Fruit fly (Drosophila melanogaster) whole organism, prepupa: ENCODE measurements around the gene CG42502.
A peak's percentile ranks its signal among the peaks of the same experiment; 100 is the strongest.

Source experiments
- CG10669 ChIP-seq: fragments of 200-800 bp; sonication (Bioruptor generic); optimal IDR thresholded peaks from 3 replicates; lab custom pipeline; 2018; ENCODE audit warnings: missing biosample characterization, mild to moderate bottlenecking, missing genetic modification characterization, moderate library complexity
- CG11294 ChIP-seq: fragments of 200-800 bp; sonication (Bioruptor generic); IDR thresholded peaks from 2 replicates; pipeline ENCODE4 v1.3.6; 2022; ENCODE audit warnings: missing biosample characterization, missing genetic modification characterization
- CG11762 ChIP-seq: fragments of 200-800 bp; sonication (Bioruptor generic); optimal IDR thresholded peaks from 3 replicates; lab custom pipeline; 2016; ENCODE audit warnings: missing biosample characterization, missing genetic modification characterization; ENCODE audit not compliant: insufficient read depth
- CG11902 ChIP-seq: fragments of 200-800 bp; sonication (Bioruptor generic); optimal IDR thresholded peaks from 3 replicates; lab custom pipeline; 2016; ENCODE audit warnings: missing biosample characterization, missing genetic modification characterization
- CG15336 ChIP-seq: fragments of 200-800 bp; sonication (Bioruptor generic); IDR thresholded peaks from 2 replicates; pipeline ENCODE4 v1.3.6; 2022; ENCODE audit warnings: missing biosample characterization, missing genetic modification characterization
- CG16779 ChIP-seq: fragments of 200-800 bp; sonication (Bioruptor generic); optimal IDR thresholded peaks from 3 replicates; lab custom pipeline; 2017; ENCODE audit warnings: missing biosample characterization, mild to moderate bottlenecking, missing genetic modification characterization
- CG31627 ChIP-seq: fragments of 200-800 bp; sonication (Bioruptor generic); optimal IDR thresholded peaks from 3 replicates; lab custom pipeline; 2016; ENCODE audit warnings: missing biosample characterization, missing genetic modification characterization
- CG3919 ChIP-seq: fragments of 200-800 bp; sonication (Bioruptor generic); optimal IDR thresholded peaks from 3 replicates; lab custom pipeline; 2016; ENCODE audit warnings: missing biosample characterization, missing genetic modification characterization
- CG6163 ChIP-seq: fragments of 200-800 bp; sonication (Bioruptor generic); IDR thresholded peaks from 3 replicates; pipeline ENCODE4 v1.3.6; 2022; ENCODE audit warnings: missing biosample characterization, missing genetic modification characterization
- CG6276 ChIP-seq: fragments of 200-800 bp; sonication (Bioruptor generic); optimal IDR thresholded peaks from 2 replicates; lab custom pipeline; 2017; ENCODE audit warnings: missing biosample characterization, mild to moderate bottlenecking, missing genetic modification characterization
- CG6792 ChIP-seq: fragments of 200-800 bp; sonication (Bioruptor generic); optimal IDR thresholded peaks from 3 replicates; lab custom pipeline; 2016; ENCODE audit warnings: missing biosample characterization, missing genetic modification characterization
- CG6808 ChIP-seq: fragments of 200-800 bp; sonication (Bioruptor generic); optimal IDR thresholded peaks from 3 replicates; lab custom pipeline; 2017; ENCODE audit warnings: missing biosample characterization, missing genetic modification characterization, mild to moderate bottlenecking, moderate library complexity, missing genetic modification reagents
- CG6854 ChIP-seq: fragments of 200-800 bp; sonication (Bioruptor generic); optimal IDR thresholded peaks from 2 replicates; lab custom pipeline; 2017; ENCODE audit warnings: missing biosample characterization, mild to moderate bottlenecking, missing genetic modification characterization
- CG7368 ChIP-seq: fragments of 200-800 bp; sonication (Bioruptor generic); optimal IDR thresholded peaks from 3 replicates; lab custom pipeline; 2016; ENCODE audit warnings: missing biosample characterization, missing genetic modification characterization
- CG8319 ChIP-seq: fragments of 200-800 bp; sonication (Bioruptor generic); optimal IDR thresholded peaks from 3 replicates; lab custom pipeline; 2016; ENCODE audit warnings: missing biosample characterization, missing genetic modification characterization
- CG8632 ChIP-seq: fragments of 200-800 bp; sonication (Bioruptor generic); optimal IDR thresholded peaks from 3 replicates; lab custom pipeline; 2016; ENCODE audit warnings: missing biosample characterization, missing genetic modification characterization
- CG9139 ChIP-seq: fragments of 200-800 bp; sonication (Bioruptor generic); optimal IDR thresholded peaks from 3 replicates; lab custom pipeline; 2017; ENCODE audit warnings: missing biosample characterization, mild to moderate bottlenecking, missing genetic modification characterization
- Eip93F ChIP-seq: fragments of 200-800 bp; sonication (Bioruptor generic); optimal IDR thresholded peaks from 2 replicates; lab custom pipeline; 2016; ENCODE audit warnings: missing biosample characterization, mild to moderate bottlenecking, missing genetic modification characterization
- Ets21C ChIP-seq: fragments of 200-800 bp; sonication (Bioruptor generic); optimal IDR thresholded peaks from 3 replicates; lab custom pipeline; 2016; ENCODE audit warnings: missing biosample characterization, missing genetic modification characterization
- Ets96B ChIP-seq: fragments of 200-800 bp; optimal IDR thresholded peaks from 2 replicates; lab custom pipeline; 2019; ENCODE audit warnings: missing biosample characterization, mild to moderate bottlenecking, missing genetic modification characterization, moderate library complexity
- Gug ChIP-seq: fragments of 200-800 bp; sonication (Bioruptor generic); IDR thresholded peaks from 2 replicates; pipeline ENCODE4 v1.3.6; 2022; ENCODE audit warnings: missing biosample characterization, missing genetic modification characterization
- Hr38 ChIP-seq: sonication (Bioruptor generic); optimal IDR thresholded peaks from 2 replicates; lab custom pipeline; 2016; ENCODE audit warnings: missing biosample characterization, missing genetic modification characterization
- Hr39 ChIP-seq: fragments of 200-800 bp; sonication (Bioruptor generic); optimal IDR thresholded peaks from 2 replicates; lab custom pipeline; 2016; ENCODE audit warnings: missing biosample characterization, missing genetic modification characterization
- OdsH ChIP-seq: fragments of 200-800 bp; sonication (Bioruptor generic); optimal IDR thresholded peaks from 3 replicates; lab custom pipeline; 2016; ENCODE audit warnings: missing biosample characterization, missing genetic modification characterization
- Sox102F ChIP-seq: fragments of 200-800 bp; sonication (Bioruptor generic); optimal IDR thresholded peaks from 2 replicates; lab custom pipeline; 2016; ENCODE audit warnings: missing biosample characterization, mild to moderate bottlenecking, missing genetic modification characterization
- Sox14 ChIP-seq: fragments of 200-800 bp; sonication (Bioruptor generic); optimal IDR thresholded peaks from 3 replicates; lab custom pipeline; 2016; ENCODE audit warnings: missing biosample characterization, missing genetic modification characterization
- Sox15 ChIP-seq: fragments of 200-800 bp; sonication (Bioruptor generic); optimal IDR thresholded peaks from 3 replicates; lab custom pipeline; 2016; ENCODE audit warnings: missing biosample characterization, missing genetic modification characterization
- cyc ChIP-seq: fragments of 200-800 bp; sonication (Bioruptor generic); optimal IDR thresholded peaks from 3 replicates; lab custom pipeline; 2016; ENCODE audit warnings: missing biosample characterization, missing genetic modification characterization
- dac ChIP-seq: fragments of 200-800 bp; sonication (Bioruptor generic); optimal IDR thresholded peaks from 2 replicates; lab custom pipeline; 2017; ENCODE audit warnings: missing biosample characterization, mild to moderate bottlenecking, missing genetic modification characterization
- dsx ChIP-seq: fragments of 200-800 bp; optimal IDR thresholded peaks from 3 replicates; lab custom pipeline; 2019; ENCODE audit warnings: missing biosample characterization, mild to moderate bottlenecking, missing genetic modification characterization, moderate library complexity; ENCODE audit not compliant: poor library complexity, severe bottlenecking
- eg ChIP-seq: fragments of 200-800 bp; sonication (Bioruptor generic); IDR thresholded peaks from 3 replicates; pipeline ENCODE4 v1.3.6; 2022; ENCODE audit warnings: missing biosample characterization, missing genetic modification characterization
- esn ChIP-seq: fragments of 200-800 bp; sonication (Bioruptor generic); optimal IDR thresholded peaks from 2 replicates; lab custom pipeline; 2016; ENCODE audit warnings: missing biosample characterization, mild to moderate bottlenecking, missing genetic modification characterization, moderate library complexity
- fd59A ChIP-seq: fragments of 200-800 bp; sonication (Bioruptor generic); optimal IDR thresholded peaks from 2 replicates; lab custom pipeline; 2017; ENCODE audit warnings: missing biosample characterization, mild to moderate bottlenecking, missing genetic modification characterization, missing genetic modification reagents
- fd85E ChIP-seq: fragments of 200-800 bp; sonication (Bioruptor generic); optimal IDR thresholded peaks from 3 replicates; lab custom pipeline; 2016; ENCODE audit warnings: missing biosample characterization, missing genetic modification characterization
- fkh ChIP-seq: fragments of 200-800 bp; sonication (Bioruptor generic); optimal IDR thresholded peaks from 3 replicates; lab custom pipeline; 2017; ENCODE audit warnings: missing biosample characterization, mild to moderate bottlenecking, missing genetic modification characterization, moderate library complexity
- salr ChIP-seq, 2 experiments: fragments of 200-800 bp; sonication (Bioruptor generic); optimal IDR thresholded peaks; 3 replicates each; lab custom pipeline; 2016 to 2018; ENCODE audit warnings: missing biosample characterization in 2 of 2, missing genetic modification characterization in 2 of 2, mild to moderate bottlenecking in 1 of 2
- ss ChIP-seq, 2 experiments: fragments of 200-800 bp; sonication (Bioruptor generic); optimal IDR thresholded peaks; 2 replicates in 1 of 2; 3 replicates in 1 of 2; lab custom pipeline; 2017 to 2018; ENCODE audit warnings: mild to moderate bottlenecking in 2 of 2, missing biosample characterization in 2 of 2, missing genetic modification characterization in 2 of 2, moderate library complexity in 1 of 2
- vri ChIP-seq: fragments of 200-800 bp; sonication (Bioruptor generic); optimal IDR thresholded peaks from 3 replicates; lab custom pipeline; 2016; ENCODE audit warnings: missing biosample characterization, mild to moderate bottlenecking, missing genetic modification characterization

The CG42502 gene

dm6 chr2L:18805637-18806403 is 5.2 kb downstream of the CG42502 start (continued):
- TF ChIP-seq CG6792 (GFP tag; lab: Kevin White, UChicago) (peak; percentile 39), CG6808 (no peak), CG11762 (GFP tag; lab: Kevin White, UChicago) (no peak), CG6276 (GFP tag; lab: Kevin White, UChicago) (no peak), eg (GFP tag; lab: Robert Waterston, UW) (no peak), OdsH (peak; percentile 20), esn (GFP tag; lab: Kevin White, UChicago) (peak; percentile 65), dac (GFP tag; lab: Kevin White, UChicago) (no peak), fd59A (GFP tag; lab: Kevin White, UChicago) (no peak)

DNA sequence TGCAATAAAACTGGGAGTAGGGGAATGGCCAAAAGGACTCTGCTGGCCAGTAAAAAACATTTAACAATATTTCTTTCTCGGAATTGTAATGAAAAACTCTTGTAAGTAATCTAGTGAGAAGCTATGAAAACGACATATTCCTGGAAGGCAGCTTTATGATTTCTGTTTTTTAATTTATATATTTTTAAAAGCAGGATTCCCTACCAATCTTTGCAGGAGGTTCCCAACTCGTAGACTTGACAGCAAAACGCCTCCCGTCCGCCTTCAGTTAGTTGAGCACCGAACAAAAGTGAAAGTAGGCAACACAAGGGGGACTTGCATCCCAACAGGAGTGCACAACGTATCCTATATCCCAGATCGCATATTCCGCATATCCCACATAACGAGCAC is 5.8 kb downstream of the CG42502 start, which contains the start of gene CG43814:
CG43814 (minus strand) TSS at position 101 of the 390 bp plus-strand sequence.
- no peak for TF ChIP-seq CG11294 (GFP tag; lab: Robert Waterston, UW)
- TF ChIP-seq CG16779 (tag; lab: Kevin White, UChicago) = no peak
- no peak for TF ChIP-seq Hr39 (GFP tag; lab: Kevin White, UChicago)
- TF ChIP-seq fd85E (GFP tag; lab: Kevin White, UChicago) = no peak
- no peak for TF ChIP-seq CG8319 (GFP tag; lab: Kevin White, UChicago)
- TF ChIP-seq CG31627 (GFP tag; lab: Kevin White, UChicago) = no peak
- TF ChIP-seq Eip93F (GFP tag; lab: Kevin White, UChicago) = no peak
- no peak for TF ChIP-seq CG6792 (GFP tag; lab: Kevin White, UChicago)
- no peak for TF ChIP-seq CG8632 (GFP tag; lab: Kevin White, UChicago)
- TF ChIP-seq dac (GFP tag; lab: Kevin White, UChicago) = no peak
- TF ChIP-seq Sox15 (GFP tag; lab: Kevin White, UChicago) = no peak
- TF ChIP-seq Ets96B (tag; lab: Kevin White, UChicago) = no peak
- no peak for TF ChIP-seq ss (GFP tag; optimal IDR thresholded peaks at IDR 0.05; lab: Kevin White, UChicago)
- TF ChIP-seq CG10669 (GFP tag; lab: Kevin White, UChicago) = no peak
- no peak for TF ChIP-seq CG3919
- TF ChIP-seq CG11762 (GFP tag; lab: Kevin White, UChicago) = no peak
- no peak for TF ChIP-seq CG6854 (GFP tag; lab: Kevin White, UChicago)
- TF ChIP-seq CG9139 (GFP tag; lab: Kevin White, UChicago) = no peak
- TF ChIP-seq Hr38 (GFP tag; lab: Kevin White, UChicago) = no peak
- TF ChIP-seq, all 60 proteins: peak for 0

dm6 chr2L:18801704-18802103 is 9.3 kb downstream of the CG42502 start:
- no peak for TF ChIP-seq Gug (GFP tag; lab: Robert Waterston, UW)
- no peak for TF ChIP-seq vri (GFP tag; lab: Kevin White, UChicago)
- no peak for TF ChIP-seq Sox14 (GFP tag; lab: Kevin White, UChicago)
- no peak for TF ChIP-seq Ets21C
- no peak for TF ChIP-seq CG11902 (GFP tag; lab: Kevin White, UChicago)
- TF ChIP-seq CG9139 (GFP tag; lab: Kevin White, UChicago) = no peak
- TF ChIP-seq salr (GFP tag; optimal IDR thresholded peaks at IDR 0.05; lab: Kevin White, UChicago) = no peak
- TF ChIP-seq dsx = no peak
- no peak for TF ChIP-seq CG6163 (GFP tag; lab: Robert Waterston, UW)
- no peak for TF ChIP-seq ss (GFP tag; optimal IDR thresholded peaks at IDR 0.05; lab: Kevin White, UChicago)
- no peak for TF ChIP-seq dac (GFP tag; lab: Kevin White, UChicago)
- no peak for TF ChIP-seq fkh (GFP tag; lab: Kevin White, UChicago)
- no peak for TF ChIP-seq cyc (GFP tag; lab: Kevin White, UChicago)
- TF ChIP-seq CG7368 (GFP tag; lab: Kevin White, UChicago) = no peak
- no peak for TF ChIP-seq eg (GFP tag; lab: Robert Waterston, UW)
- TF ChIP-seq Sox102F (GFP tag; lab: Kevin White, UChicago) = no peak
- no peak for TF ChIP-seq Hr38 (GFP tag; lab: Kevin White, UChicago)
- TF ChIP-seq CG15336 (GFP tag; lab: Robert Waterston, UW) = no peak
- no peak for TF ChIP-seq CG3919
